Worm (Caenorhabditis elegans): ENCODE data around the gene F10C2.5.

DNA sequence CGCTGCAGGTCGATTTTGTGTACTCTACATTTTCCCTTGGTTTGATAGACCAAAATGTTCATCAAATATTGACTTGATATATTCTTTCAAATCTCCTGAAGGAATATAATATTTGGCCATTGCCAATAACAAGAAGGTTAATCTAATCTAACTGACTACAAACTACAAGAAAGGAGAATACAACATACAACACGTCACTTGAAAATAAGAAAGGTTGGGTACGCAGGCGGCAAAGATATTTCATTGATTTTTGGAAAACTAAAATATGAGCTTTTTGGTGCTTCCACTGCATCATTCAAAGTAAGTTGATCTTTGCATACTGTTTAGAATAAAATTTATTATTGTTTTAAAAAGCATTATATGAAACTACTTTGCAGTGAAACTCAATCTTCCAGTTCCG, 52.9 kb downstream of the F10C2.5 start, which contains the start of gene nhr-209:
- TF ChIP-seq unc-62 (GFP tag; optimal IDR thresholded peaks at IDR 0.05) (no peak), lsy-2 (tag; optimal IDR thresholded peaks at IDR 0.05) (no peak), R02D3.7 (tag; optimal IDR thresholded peaks at IDR 0.05) (no peak), skn-1 (tag; optimal IDR thresholded peaks at IDR 0.05) (no peak), ceh-82 (tag; optimal IDR thresholded peaks at IDR 0.05) (no peak), nhr-23 (tag; optimal IDR thresholded peaks at IDR 0.05) (no peak), lin-39 (tag; optimal IDR thresholded peaks at IDR 0.05) (no peak), nhr-237 (tag; optimal IDR thresholded peaks at IDR 0.05) (no peak), elt-3 (tag; optimal IDR thresholded peaks at IDR 0.05) (no peak), egl-27 (tag; optimal IDR thresholded peaks at IDR 0.05) (no peak)

Data from whole organism, L2 larva.